Fruit fly (Drosophila melanogaster) whole organism: ENCODE data around the gene Apl.

ENCODE experiments used
- CG8478 ChIP-seq: fragments of >200 bp; optimal IDR thresholded peaks from 2 replicates; lab custom pipeline; 2018; ENCODE audit warnings: inconsistent platforms
- Dll ChIP-seq: fragments of >200 bp; optimal IDR thresholded peaks from 2 replicates; lab custom pipeline; 2017
- pan ChIP-seq: fragments of >200 bp; optimal IDR thresholded peaks from 2 replicates; lab custom pipeline; 2017
- psq ChIP-seq: fragments of >200 bp; optimal IDR thresholded peaks from 2 replicates; lab custom pipeline; 2017
- usp ChIP-seq: fragments of >200 bp; optimal IDR thresholded peaks from 2 replicates; lab custom pipeline; 2017; ENCODE audit warnings: missing biosample characterization, missing genetic modification characterization, mixed read lengths

- no peak for TF ChIP-seq Dll (lab: Kevin White, UChicago)
- no peak for TF ChIP-seq usp
- TF ChIP-seq psq, result no peak
- TF ChIP-seq CG8478 (lab: Kevin White, UChicago), result no peak
- no peak for TF ChIP-seq pan
Observed at dm6 chr3L:16581201-16581705, 13.7 kb upstream of the Apl start, which contains the start of gene Smn.
